Worm (Caenorhabditis elegans) whole organism, L2 larva: Measurements from ENCODE around the gene ZK105.3.
A peak's percentile ranks its signal among the peaks of the same experiment; 100 is the strongest.

Experiments used
- F13H6.1 ChIP-seq: sonication (generic microtip); optimal IDR thresholded peaks from 2 replicates; lab custom pipeline; 2016; ENCODE audit warnings: missing genetic modification characterization, missing compliant biosample characterization
- ama-1 ChIP-seq: fragments of 150-350 bp; optimal IDR thresholded peaks from 2 replicates; lab custom pipeline; 2018; ENCODE audit warnings: inconsistent platforms
- ceh-16 ChIP-seq: fragments of 150-350 bp; optimal IDR thresholded peaks from 2 replicates; lab custom pipeline; 2014; ENCODE audit warnings: missing biosample characterization, missing genetic modification characterization
- ceh-82 ChIP-seq: fragments of 150-350 bp; optimal IDR thresholded peaks from 2 replicates; lab custom pipeline; 2014; ENCODE audit warnings: missing biosample characterization, missing genetic modification characterization
- elt-1 ChIP-seq: fragments of 150-350 bp; optimal IDR thresholded peaks from 2 replicates; lab custom pipeline; 2014; ENCODE audit warnings: missing biosample characterization, missing genetic modification characterization
- fos-1 ChIP-seq: fragments of 150-350 bp; optimal IDR thresholded peaks from 2 replicates; lab custom pipeline; 2014; ENCODE audit warnings: missing biosample characterization, missing genetic modification characterization
- nhr-25 ChIP-seq: fragments of 150-350 bp; sonication (generic microtip); optimal IDR thresholded peaks from 3 replicates; lab custom pipeline; 2014; ENCODE audit warnings: missing biosample characterization, missing genetic modification characterization
- skn-1 ChIP-seq: sonication (generic microtip); optimal IDR thresholded peaks from 2 replicates; lab custom pipeline; 2017; ENCODE audit warnings: missing biosample characterization, missing genetic modification characterization
- snpc-4 ChIP-seq: fragments of 150-350 bp; optimal IDR thresholded peaks from 2 replicates; lab custom pipeline; 2014; ENCODE audit warnings: missing biosample characterization, missing genetic modification characterization

DNA sequence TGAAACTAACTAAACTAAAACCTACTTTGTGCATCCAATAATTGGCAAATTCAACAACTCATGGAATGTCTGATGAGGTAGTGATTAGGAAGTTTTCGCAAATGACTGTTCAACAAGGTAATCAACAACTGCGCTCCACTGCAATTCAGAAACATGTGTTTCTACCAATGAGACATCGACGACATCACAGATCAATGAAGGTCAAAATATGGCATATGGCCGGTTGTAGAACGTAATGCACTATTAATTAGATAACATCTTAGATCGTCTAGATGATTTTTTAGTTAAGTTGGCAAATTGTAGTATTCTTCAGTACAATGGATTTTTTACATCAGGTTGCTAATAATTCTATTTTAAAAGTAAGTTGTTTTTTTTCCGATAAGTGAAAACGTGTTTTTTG lies 10.8 kb upstream of the ZK105.3 start, which contains the start of the genes nhr-94 and nhr-152:
- TF ChIP-seq fos-1 (tag; lab: Kevin White, UChicago): peak; percentile 6
- TF ChIP-seq nhr-25: peak; percentile 77
- TF ChIP-seq snpc-4 (tag; lab: Kevin White, UChicago): no peak
- TF ChIP-seq F13H6.1 (tag; lab: Kevin White, UChicago): no peak
- TF ChIP-seq skn-1 (tag; lab: Kevin White, UChicago): no peak
- no peak for TF ChIP-seq ama-1 (lab: Kevin White, UChicago)
- TF ChIP-seq ceh-16 (tag; lab: Kevin White, UChicago): no peak
- no peak for TF ChIP-seq ceh-82
- TF ChIP-seq elt-1 (tag; lab: Kevin White, UChicago): peak; percentile 11
